Worm (Caenorhabditis elegans) whole organism, L2 larva: Measurements from ENCODE around the gene F58H1.2.

ENCODE experiments used
- R02D3.7 ChIP-seq: fragments of 150-350 bp; optimal IDR thresholded peaks from 2 replicates; lab custom pipeline; 2014; ENCODE audit warnings: missing biosample characterization, missing genetic modification characterization
- ceh-16 ChIP-seq: fragments of 150-350 bp; optimal IDR thresholded peaks from 2 replicates; lab custom pipeline; 2014; ENCODE audit warnings: missing biosample characterization, missing genetic modification characterization
- fos-1 ChIP-seq: fragments of 150-350 bp; optimal IDR thresholded peaks from 2 replicates; lab custom pipeline; 2014; ENCODE audit warnings: missing biosample characterization, missing genetic modification characterization
- lin-39 ChIP-seq: fragments of 150-350 bp; optimal IDR thresholded peaks from 2 replicates; lab custom pipeline; 2014; ENCODE audit warnings: missing biosample characterization, missing genetic modification reagents, missing genetic modification characterization
- nhr-23 ChIP-seq: fragments of 150-350 bp; optimal IDR thresholded peaks from 2 replicates; lab custom pipeline; 2014; ENCODE audit warnings: missing biosample characterization, missing genetic modification reagents, missing genetic modification characterization
- nhr-237 ChIP-seq: fragments of 150-350 bp; optimal IDR thresholded peaks from 2 replicates; lab custom pipeline; 2014; ENCODE audit warnings: missing biosample characterization, missing genetic modification characterization
- snpc-4 ChIP-seq: fragments of 150-350 bp; optimal IDR thresholded peaks from 2 replicates; lab custom pipeline; 2014; ENCODE audit warnings: missing biosample characterization, missing genetic modification characterization
- zag-1 ChIP-seq: fragments of 150-350 bp; optimal IDR thresholded peaks from 2 replicates; lab custom pipeline; 2014; ENCODE audit warnings: missing biosample characterization, missing genetic modification characterization
- ztf-4 ChIP-seq: fragments of 150-350 bp; optimal IDR thresholded peaks from 2 replicates; lab custom pipeline; 2014; ENCODE audit warnings: missing biosample characterization, missing genetic modification characterization

ce11 chrV:11901260-11901659 is 27.6 kb upstream of the F58H1.2 start:
- TF ChIP-seq R02D3.7 (no peak), ztf-4 (tag; lab: Kevin White, UChicago) (no peak), nhr-23 (tag; lab: Kevin White, UChicago) (no peak), nhr-237 (no peak), ceh-16 (no peak), zag-1 (tag; lab: Kevin White, UChicago) (no peak), lin-39 (no peak), snpc-4 (tag; lab: Kevin White, UChicago) (no peak), fos-1 (tag; lab: Kevin White, UChicago) (no peak)
